Fruit fly (Drosophila melanogaster) whole organism, embryonic: ENCODE data around the gene CG12012.
A peak's percentile ranks its signal among the peaks of the same experiment; 100 is the strongest.

ENCODE experiments used
- CG10209 ChIP-seq: fragments of 200-800 bp; sonication (Bioruptor generic); optimal IDR thresholded peaks from 3 replicates; lab custom pipeline; 2017; ENCODE audit warnings: missing biosample characterization, mild to moderate bottlenecking, missing genetic modification characterization, missing genetic modification reagents
- CG1024 ChIP-seq: fragments of 200-800 bp; sonication (Bioruptor generic); IDR thresholded peaks from 2 replicates; pipeline ENCODE4 v1.3.6; 2022; ENCODE audit warnings: missing biosample characterization, missing genetic modification characterization
- CG10543 ChIP-seq: fragments of 200-800 bp; sonication (Bioruptor generic); optimal IDR thresholded peaks from 3 replicates; lab custom pipeline; 2017; ENCODE audit warnings: missing biosample characterization, mild to moderate bottlenecking, missing genetic modification characterization, moderate library complexity
- CG11093 ChIP-seq: fragments of 200-800 bp; sonication (Bioruptor generic); IDR thresholded peaks from 3 replicates; pipeline ENCODE4 v1.3.6; 2022; ENCODE audit warnings: missing biosample characterization, missing genetic modification characterization
- CG11695 ChIP-seq: fragments of 200-800 bp; sonication (Bioruptor generic); IDR thresholded peaks from 3 replicates; pipeline ENCODE4 v1.3.6; 2022; ENCODE audit warnings: missing biosample characterization, missing genetic modification characterization
- CG12299 ChIP-seq: fragments of 200-800 bp; sonication (Bioruptor generic); optimal IDR thresholded peaks from 2 replicates; lab custom pipeline; 2018; ENCODE audit warnings: missing biosample characterization, mild to moderate bottlenecking, missing genetic modification characterization
- CG12769 ChIP-seq: fragments of 200-800 bp; sonication (Bioruptor generic); optimal IDR thresholded peaks from 2 replicates; lab custom pipeline; 2019; ENCODE audit warnings: missing biosample characterization, mild to moderate bottlenecking, missing genetic modification characterization, moderate library complexity
- CG13296 ChIP-seq: fragments of 200-800 bp; sonication (Bioruptor generic); optimal IDR thresholded peaks from 3 replicates; lab custom pipeline; 2018; ENCODE audit warnings: missing biosample characterization, mild to moderate bottlenecking, missing genetic modification characterization
- CG16815 ChIP-seq: fragments of 200-800 bp; sonication (Bioruptor generic); optimal IDR thresholded peaks from 3 replicates; lab custom pipeline; 2017; ENCODE audit warnings: missing biosample characterization, mild to moderate bottlenecking, missing genetic modification characterization
- CG17359 ChIP-seq: fragments of 200-800 bp; sonication (Bioruptor generic); optimal IDR thresholded peaks from 3 replicates; lab custom pipeline; 2018; ENCODE audit warnings: missing biosample characterization, mild to moderate bottlenecking, missing genetic modification characterization, moderate library complexity
- CG2712 ChIP-seq: fragments of 200-800 bp; optimal IDR thresholded peaks from 3 replicates; lab custom pipeline; 2019; ENCODE audit warnings: missing biosample characterization, mild to moderate bottlenecking, missing genetic modification characterization, moderate library complexity
- CG32532 ChIP-seq: fragments of 200-800 bp; sonication (Bioruptor generic); IDR thresholded peaks from 2 replicates; pipeline ENCODE4 v1.3.6; 2022; ENCODE audit warnings: missing biosample characterization, missing genetic modification characterization
- CG32772 ChIP-seq: fragments of 200-800 bp; sonication (Bioruptor generic); IDR thresholded peaks from 2 replicates; pipeline ENCODE4 v1.3.6; 2022; ENCODE audit warnings: missing biosample characterization, missing genetic modification characterization
- CG4424 ChIP-seq: fragments of 200-800 bp; sonication (Bioruptor generic); optimal IDR thresholded peaks from 3 replicates; lab custom pipeline; 2016; ENCODE audit warnings: missing biosample characterization, missing genetic modification characterization
- CG4730 ChIP-seq: fragments of 200-800 bp; sonication (Bioruptor generic); IDR thresholded peaks from 2 replicates; pipeline ENCODE4 v1.3.6; 2022; ENCODE audit warnings: missing biosample characterization, missing genetic modification characterization
- CG6689 ChIP-seq: fragments of 200-800 bp; sonication (Bioruptor generic); IDR thresholded peaks from 2 replicates; pipeline ENCODE4 v1.3.6; 2022; ENCODE audit warnings: missing biosample characterization, missing genetic modification characterization
- CG6813 ChIP-seq: fragments of 200-800 bp; sonication (Bioruptor generic); optimal IDR thresholded peaks from 2 replicates; lab custom pipeline; 2017; ENCODE audit warnings: missing biosample characterization, missing genetic modification characterization, mild to moderate bottlenecking, moderate library complexity, missing genetic modification reagents
- CG7372 ChIP-seq: fragments of 200-800 bp; sonication (Bioruptor generic); IDR thresholded peaks from 2 replicates; pipeline ENCODE4 v1.3.6; 2022; ENCODE audit warnings: missing biosample characterization, missing genetic modification characterization
- CG8089 ChIP-seq: fragments of 200-800 bp; sonication (Bioruptor generic); optimal IDR thresholded peaks from 3 replicates; lab custom pipeline; 2016; ENCODE audit warnings: missing biosample characterization, missing genetic modification characterization
- CG8290 ChIP-seq, 3 experiments: fragments of 200-800 bp; sonication (Bioruptor generic); optimal IDR thresholded peaks; 2 replicates each; lab custom pipeline; 2016 to 2019; ENCODE audit warnings: missing biosample characterization in 3 of 3, missing genetic modification characterization in 3 of 3, mild to moderate bottlenecking in 2 of 3, moderate library complexity in 1 of 3
- CG9609 ChIP-seq: fragments of 200-800 bp; sonication (Bioruptor generic); optimal IDR thresholded peaks from 3 replicates; lab custom pipeline; 2016; ENCODE audit warnings: missing biosample characterization, missing genetic modification characterization
- Ets65A ChIP-seq: fragments of 200-800 bp; sonication (Bioruptor generic); peaks from one replicate; lab custom pipeline; 2016; ENCODE audit warnings: missing biosample characterization, missing genetic modification characterization
- Gsc ChIP-seq: fragments of 200-800 bp; sonication (Bioruptor generic); IDR thresholded peaks from 2 replicates; pipeline ENCODE4 v1.3.6; 2022; ENCODE audit warnings: missing biosample characterization, missing genetic modification characterization
- H2.0 ChIP-seq: fragments of 200-800 bp; sonication (Bioruptor generic); IDR thresholded peaks from 2 replicates; pipeline ENCODE4 v1.3.6; 2022; ENCODE audit warnings: missing biosample characterization, missing genetic modification characterization
- Med ChIP-seq: fragments of 200-800 bp; sonication (Bioruptor generic); peaks from one replicate; lab custom pipeline; 2016; ENCODE audit warnings: missing biosample characterization, missing genetic modification characterization, mild to moderate bottlenecking, inconsistent platforms, moderate library complexity
- Rx ChIP-seq: fragments of 200-800 bp; sonication (Bioruptor generic); IDR thresholded peaks from 2 replicates; pipeline ENCODE4 v1.3.6; 2022; ENCODE audit warnings: missing biosample characterization, missing genetic modification characterization
- Xbp1 ChIP-seq: fragments of 200-800 bp; sonication (Bioruptor generic); optimal IDR thresholded peaks from 3 replicates; lab custom pipeline; 2016; ENCODE audit warnings: missing biosample characterization, mild to moderate bottlenecking, missing genetic modification characterization
- ara ChIP-seq: fragments of 200-800 bp; sonication (Bioruptor generic); IDR thresholded peaks from 2 replicates; pipeline ENCODE4 v1.3.6; 2022; ENCODE audit warnings: missing biosample characterization, missing genetic modification characterization
- chif ChIP-seq, 2 experiments: fragments of 200-800 bp; sonication (Bioruptor generic); optimal IDR thresholded peaks; 3 replicates each; lab custom pipeline; 2016; ENCODE audit warnings: missing biosample characterization in 2 of 2, missing genetic modification characterization in 2 of 2
- corto ChIP-seq: fragments of 200-800 bp; sonication (Bioruptor generic); optimal IDR thresholded peaks from 2 replicates; lab custom pipeline; 2016; ENCODE audit warnings: missing biosample characterization, mild to moderate bottlenecking, missing genetic modification characterization, moderate library complexity
- crol ChIP-seq: fragments of 200-800 bp; sonication (Bioruptor generic); IDR thresholded peaks from 2 replicates; pipeline ENCODE4 v1.3.6; 2022; ENCODE audit warnings: missing biosample characterization, missing genetic modification characterization
- da ChIP-seq: fragments of 200-800 bp; sonication (Bioruptor generic); optimal IDR thresholded peaks from 2 replicates; lab custom pipeline; 2016; ENCODE audit warnings: missing biosample characterization, missing genetic modification characterization
- danr ChIP-seq: fragments of 200-800 bp; sonication (Bioruptor generic); IDR thresholded peaks from 2 replicates; pipeline ENCODE4 v1.3.6; 2022; ENCODE audit warnings: missing biosample characterization, missing genetic modification characterization
- dysf ChIP-seq: fragments of 200-800 bp; sonication (Bioruptor generic); IDR thresholded peaks from 3 replicates; pipeline ENCODE4 v1.3.6; 2022; ENCODE audit warnings: missing biosample characterization, missing genetic modification characterization
- eyg ChIP-seq: fragments of 200-800 bp; sonication (Bioruptor generic); optimal IDR thresholded peaks from 3 replicates; lab custom pipeline; 2016; ENCODE audit warnings: missing biosample characterization, missing genetic modification characterization
- gt ChIP-seq: fragments of 200-800 bp; sonication (Bioruptor generic); IDR thresholded peaks from 2 replicates; pipeline ENCODE4 v1.3.6; 2022; ENCODE audit warnings: missing biosample characterization, missing genetic modification characterization
- lbe ChIP-seq: fragments of 200-800 bp; sonication (Bioruptor generic); optimal IDR thresholded peaks from 2 replicates; lab custom pipeline; 2016; ENCODE audit warnings: missing biosample characterization, mild to moderate bottlenecking, missing genetic modification characterization
- mirr ChIP-seq: fragments of 200-800 bp; sonication (Bioruptor generic); optimal IDR thresholded peaks from 3 replicates; lab custom pipeline; 2018; ENCODE audit warnings: missing biosample characterization, mild to moderate bottlenecking, missing genetic modification characterization
- nom ChIP-seq: fragments of 200-800 bp; sonication (Bioruptor generic); optimal IDR thresholded peaks from 2 replicates; lab custom pipeline; 2017; ENCODE audit warnings: missing biosample characterization, missing genetic modification characterization, mild to moderate bottlenecking, moderate library complexity, missing genetic modification reagents
- oc ChIP-seq: fragments of 200-800 bp; sonication (Bioruptor generic); optimal IDR thresholded peaks from 2 replicates; lab custom pipeline; 2018; ENCODE audit warnings: missing biosample characterization, mild to moderate bottlenecking, missing genetic modification characterization, moderate library complexity
- pros ChIP-seq: fragments of 200-800 bp; sonication (Bioruptor generic); optimal IDR thresholded peaks from 3 replicates; lab custom pipeline; 2019; ENCODE audit warnings: missing biosample characterization, mild to moderate bottlenecking, missing genetic modification characterization, moderate library complexity
- ranshi ChIP-seq: fragments of 200-800 bp; sonication (Bioruptor generic); IDR thresholded peaks from 2 replicates; pipeline ENCODE4 v1.3.6; 2022; ENCODE audit warnings: missing biosample characterization, missing genetic modification characterization
- sens ChIP-seq: fragments of 200-800 bp; sonication (Bioruptor generic); peaks from one replicate; lab custom pipeline; 2016; ENCODE audit warnings: missing biosample characterization, missing genetic modification characterization
- sisA ChIP-seq: fragments of 200-800 bp; sonication (Bioruptor generic); IDR thresholded peaks from 2 replicates; pipeline ENCODE4 v1.3.6; 2022; ENCODE audit warnings: missing biosample characterization, missing genetic modification characterization
- tap ChIP-seq: fragments of 200-800 bp; optimal IDR thresholded peaks from 3 replicates; lab custom pipeline; 2019; ENCODE audit warnings: missing biosample characterization, mild to moderate bottlenecking, missing genetic modification characterization, moderate library complexity
- unc-4 ChIP-seq: fragments of 200-800 bp; sonication (Bioruptor generic); IDR thresholded peaks from 2 replicates; pipeline ENCODE4 v1.3.6; 2022; ENCODE audit warnings: missing biosample characterization, missing genetic modification characterization; ENCODE audit not compliant: partially characterized antibody
- wor ChIP-seq: fragments of 200-800 bp; sonication (Bioruptor generic); IDR thresholded peaks from 2 replicates; pipeline ENCODE4 v1.3.6; 2022; ENCODE audit warnings: missing biosample characterization, missing genetic modification characterization
- zfh1 ChIP-seq: fragments of 200-800 bp; sonication (Bioruptor generic); IDR thresholded peaks from 3 replicates; pipeline ENCODE4 v1.3.6; 2022; ENCODE audit warnings: missing biosample characterization, missing genetic modification characterization

CG12012 gene

DNA sequence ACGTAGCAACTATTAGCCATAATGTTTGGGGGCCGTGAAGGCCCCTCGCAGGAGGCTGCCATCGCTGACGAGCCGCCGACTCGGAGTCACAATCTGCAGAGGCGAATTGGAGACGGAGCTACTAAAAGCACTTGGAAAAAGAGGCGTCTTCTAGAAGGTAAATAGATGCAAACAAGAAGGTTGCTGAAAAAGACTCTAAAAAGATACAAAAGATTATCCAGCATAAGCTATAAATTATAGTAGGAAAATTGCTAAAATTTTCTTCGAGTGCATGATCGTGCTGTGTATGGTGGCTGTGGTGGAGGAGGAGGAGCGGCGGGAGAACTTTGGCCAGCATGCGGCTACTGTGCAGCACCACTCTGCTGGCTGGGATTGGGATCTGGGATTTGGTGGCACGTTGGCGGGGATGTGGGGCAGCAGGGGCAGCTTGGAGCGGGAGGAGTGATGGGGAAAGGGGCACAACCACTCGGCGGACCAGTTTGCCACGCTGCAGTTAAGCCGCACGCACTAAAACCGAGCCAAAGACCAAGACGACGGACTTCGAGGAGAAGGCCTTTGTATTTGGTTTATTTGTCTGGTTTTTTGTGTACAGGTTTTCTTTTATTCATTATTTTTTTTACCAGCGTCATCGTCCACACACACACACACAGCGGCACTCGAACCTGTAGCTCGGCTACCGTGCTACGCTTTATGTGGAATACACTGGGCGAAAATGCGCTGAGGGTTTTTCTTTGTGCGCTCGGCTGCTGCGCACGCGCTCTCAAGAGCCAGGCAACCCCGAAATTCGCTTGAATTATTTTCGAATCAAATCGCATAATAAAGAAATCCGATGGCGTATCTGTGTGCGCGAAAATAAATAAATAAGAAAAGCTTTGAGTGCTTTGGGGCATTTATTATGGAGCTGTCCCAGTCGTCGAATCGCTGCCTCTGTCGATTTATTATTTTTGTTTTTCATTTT is 12.4 kb downstream of the CG12012 start:
- TF ChIP-seq CG10209 (GFP tag; lab: Kevin White, UChicago) (no peak), mirr (GFP tag; lab: Kevin White, UChicago) (no peak), CG11695 (GFP tag; lab: Robert Waterston, UW) (0 out of 3 replicates have a peak, but pooled peaks have one; percentile 6), Med (GFP tag; lab: Kevin White, UChicago) (peak; percentile 68), Gsc (GFP tag; lab: Robert Waterston, UW) (peak; percentile 17; the same call in 1 of the 2 replicates), Xbp1 (GFP tag; lab: Kevin White, UChicago) (peak; percentile 9), CG9609 (GFP tag; lab: Kevin White, UChicago) (peak; percentile 4), wor (no peak), da (GFP tag; lab: Kevin White, UChicago) (no peak), CG1024 (GFP tag; lab: Robert Waterston, UW) (0 out of 2 replicates have a peak, but pooled peaks have one; percentile 17), CG7372 (GFP tag; lab: Robert Waterston, UW) (peak; percentile 21; the same call in 1 of the 2 replicates), CG10543 (GFP tag; lab: Kevin White, UChicago) (peak; percentile 8), Rx (GFP tag; lab: Robert Waterston, UW) (peak; percentile 36), CG32772 (GFP tag; lab: Robert Waterston, UW) (peak; percentile 47), CG12769 (tag; lab: Kevin White, UChicago) (peak; percentile 26), CG8290 (GFP tag; optimal IDR thresholded peaks at IDR 0.05; lab: Kevin White, UChicago) (no peak), CG8290 (tag; optimal IDR thresholded peaks at IDR 0.05; lab: Kevin White, UChicago) (peak in 1 of 2 experiments; percentile 25), tap (tag; lab: Kevin White, UChicago) (peak; percentile 55), CG17359 (peak; percentile 58), gt (GFP tag; lab: Robert Waterston, UW) (0 out of 2 replicates have a peak, but pooled peaks have one; percentile 6), ara (GFP tag; lab: Robert Waterston, UW) (peak; percentile 71), CG11093 (GFP tag; lab: Robert Waterston, UW) (0 out of 3 replicates have a peak, but pooled peaks have one; percentile 29), CG13296 (GFP tag; lab: Kevin White, UChicago) (no peak), eyg (GFP tag; lab: Kevin White, UChicago) (no peak), danr (no peak), CG6689 (GFP tag; lab: Robert Waterston, UW) (peak; percentile 8; the same call in 1 of the 2 replicates), CG6813 (GFP tag; lab: Kevin White, UChicago) (peak; percentile 27), crol (GFP tag; lab: Robert Waterston, UW) (peak; percentile 81), CG2712 (tag; lab: Kevin White, UChicago) (peak; percentile 28), CG32532 (GFP tag; lab: Robert Waterston, UW) (0 out of 2 replicates have a peak, but pooled peaks have one; percentile 26), chif (GFP tag; optimal IDR thresholded peaks at IDR 0.05; lab: Kevin White, UChicago) (peak in 1 of 2 experiments; percentile 5), CG4730 (GFP tag; lab: Robert Waterston, UW) (0 out of 2 replicates have a peak, but pooled peaks have one; percentile 16), CG8089 (GFP tag; lab: Kevin White, UChicago) (peak; percentile 11), zfh1 (GFP tag; lab: Robert Waterston, UW) (peak; percentile 50), unc-4 (GFP tag; lab: Robert Waterston, UW) (no peak), sisA (peak; percentile 31), nom (GFP tag; lab: Kevin White, UChicago) (peak; percentile 61), dysf (GFP tag; lab: Robert Waterston, UW) (peak; percentile 31; the same call in 1 of the 3 replicates), H2.0 (peak; percentile 23; the same call in 1 of the 2 replicates), CG16815 (GFP tag; lab: Kevin White, UChicago) (no peak), oc (tag; lab: Kevin White, UChicago) (peak; percentile 58), lbe (GFP tag; lab: Kevin White, UChicago) (peak; percentile 70), sens (GFP tag; lab: Kevin White, UChicago) (peak; percentile 82), corto (GFP tag; lab: Kevin White, UChicago) (peak; percentile 74), pros (GFP tag; lab: Kevin White, UChicago) (peak; percentile 40), CG4424 (GFP tag; lab: Kevin White, UChicago) (peak; percentile 24), CG12299 (peak; percentile 17), Ets65A (GFP tag; lab: Kevin White, UChicago) (peak; percentile 38), ranshi (GFP tag; lab: Robert Waterston, UW) (peak; percentile 17; the same call in 1 of the 2 replicates)
